Fruit fly (Drosophila melanogaster) whole organism, embryonic: ENCODE results near the gene mthl11.
A peak's percentile ranks its signal among the peaks of the same experiment; 100 is the strongest.

Source experiments
- Bgb ChIP-seq: fragments of 200-800 bp; sonication (Bioruptor generic); IDR thresholded peaks from 2 replicates; pipeline ENCODE4 v1.3.6; 2022; ENCODE audit warnings: missing biosample characterization, missing genetic modification characterization; ENCODE audit not compliant: partially characterized antibody
- CG10147 ChIP-seq: fragments of 200-800 bp; sonication (Bioruptor generic); optimal IDR thresholded peaks from 2 replicates; lab custom pipeline; 2019; ENCODE audit warnings: missing biosample characterization, mild to moderate bottlenecking, missing genetic modification characterization, moderate library complexity
- CG10462 ChIP-seq: fragments of 200-800 bp; sonication (Bioruptor generic); optimal IDR thresholded peaks from 2 replicates; lab custom pipeline; 2016; ENCODE audit warnings: missing biosample characterization, missing genetic modification characterization
- CG12391 ChIP-seq: fragments of 200-800 bp; sonication (Bioruptor generic); optimal IDR thresholded peaks from 3 replicates; lab custom pipeline; 2018; ENCODE audit warnings: missing biosample characterization, mild to moderate bottlenecking, missing genetic modification characterization, moderate library complexity
- CG12744 ChIP-seq: fragments of 200-800 bp; sonication (Bioruptor generic); optimal IDR thresholded peaks from 2 replicates; lab custom pipeline; 2016; ENCODE audit warnings: missing biosample characterization, missing genetic modification characterization
- CG12769 ChIP-seq: fragments of 200-800 bp; sonication (Bioruptor generic); optimal IDR thresholded peaks from 2 replicates; lab custom pipeline; 2019; ENCODE audit warnings: missing biosample characterization, mild to moderate bottlenecking, missing genetic modification characterization, moderate library complexity
- CG13775 ChIP-seq: fragments of 200-800 bp; sonication (Bioruptor generic); optimal IDR thresholded peaks from 3 replicates; lab custom pipeline; 2017; ENCODE audit warnings: missing biosample characterization, mild to moderate bottlenecking, missing genetic modification characterization
- CG14441 ChIP-seq: fragments of 200-800 bp; sonication (Bioruptor generic); IDR thresholded peaks from 2 replicates; pipeline ENCODE4 v1.3.6; 2022; ENCODE audit warnings: missing biosample characterization, missing genetic modification characterization
- CG15073 ChIP-seq: fragments of 200-800 bp; sonication (Bioruptor generic); optimal IDR thresholded peaks from 2 replicates; lab custom pipeline; 2016; ENCODE audit warnings: missing biosample characterization, missing genetic modification characterization
- CG15601 ChIP-seq: fragments of 200-800 bp; sonication (Bioruptor generic); optimal IDR thresholded peaks from 3 replicates; lab custom pipeline; 2019; ENCODE audit warnings: missing biosample characterization, mild to moderate bottlenecking, missing genetic modification characterization, moderate library complexity
- CG17568 ChIP-seq: fragments of 200-800 bp; sonication (Bioruptor generic); optimal IDR thresholded peaks from 2 replicates; lab custom pipeline; 2018; ENCODE audit warnings: missing biosample characterization, mild to moderate bottlenecking, missing genetic modification characterization, moderate library complexity
- CG18011 ChIP-seq: fragments of 200-800 bp; sonication (Bioruptor generic); optimal IDR thresholded peaks from 2 replicates; lab custom pipeline; 2017; ENCODE audit warnings: missing biosample characterization, missing genetic modification characterization, mild to moderate bottlenecking, moderate library complexity, missing genotype
- CG18599 ChIP-seq: fragments of 200-800 bp; sonication (Bioruptor generic); optimal IDR thresholded peaks from 3 replicates; lab custom pipeline; 2017; ENCODE audit warnings: missing biosample characterization, missing genetic modification characterization, mild to moderate bottlenecking, moderate library complexity, missing genetic modification reagents
- CG18764 ChIP-seq: fragments of 200-800 bp; sonication (Bioruptor generic); optimal IDR thresholded peaks from 3 replicates; lab custom pipeline; 2016; ENCODE audit warnings: missing biosample characterization, missing genetic modification characterization
- CG2120 ChIP-seq: fragments of 200-800 bp; sonication (Bioruptor generic); optimal IDR thresholded peaks from 3 replicates; lab custom pipeline; 2016; ENCODE audit warnings: missing biosample characterization, missing genetic modification characterization
- CG2199 ChIP-seq: fragments of 200-800 bp; sonication (Bioruptor generic); IDR thresholded peaks from 3 replicates; pipeline ENCODE4 v1.3.6; 2022; ENCODE audit warnings: missing biosample characterization, missing genetic modification characterization
- CG2875 ChIP-seq: fragments of 200-800 bp; sonication (Bioruptor generic); optimal IDR thresholded peaks from 2 replicates; lab custom pipeline; 2017; ENCODE audit warnings: missing biosample characterization, mild to moderate bottlenecking, missing genetic modification characterization, missing genetic modification reagents
- CG30020 ChIP-seq: fragments of 200-800 bp; optimal IDR thresholded peaks from 2 replicates; lab custom pipeline; 2019; ENCODE audit warnings: missing biosample characterization, mild to moderate bottlenecking, missing genetic modification characterization, moderate library complexity
- CG32532 ChIP-seq: fragments of 200-800 bp; sonication (Bioruptor generic); IDR thresholded peaks from 2 replicates; pipeline ENCODE4 v1.3.6; 2022; ENCODE audit warnings: missing biosample characterization, missing genetic modification characterization
- CG34376 ChIP-seq: fragments of 200-800 bp; sonication (Bioruptor generic); optimal IDR thresholded peaks from 2 replicates; lab custom pipeline; 2018; ENCODE audit warnings: missing biosample characterization, mild to moderate bottlenecking, missing genetic modification characterization
- CG3726 ChIP-seq: fragments of 200-800 bp; sonication (Bioruptor generic); IDR thresholded peaks from 3 replicates; pipeline ENCODE4, ENCODE4 v1.3.6; 2022; ENCODE audit warnings: missing biosample characterization, missing genetic modification characterization
- CG4328 ChIP-seq: fragments of 200-800 bp; sonication (Bioruptor generic); optimal IDR thresholded peaks from 3 replicates; lab custom pipeline; 2017; ENCODE audit warnings: missing biosample characterization, missing genetic modification reagents, missing genetic modification characterization
- CG4617 ChIP-seq: fragments of 200-800 bp; sonication (Bioruptor generic); optimal IDR thresholded peaks from 3 replicates; lab custom pipeline; 2016; ENCODE audit warnings: missing biosample characterization, missing genetic modification characterization, borderline replicate concordance
- CG4820 ChIP-seq: fragments of 200-800 bp; sonication (Bioruptor generic); optimal IDR thresholded peaks from 3 replicates; lab custom pipeline; 2016; ENCODE audit warnings: missing biosample characterization, missing genetic modification characterization
- CG7987 ChIP-seq: fragments of 200-800 bp; sonication (Bioruptor generic); optimal IDR thresholded peaks from 2 replicates; lab custom pipeline; 2018; ENCODE audit warnings: missing biosample characterization, mild to moderate bottlenecking, missing genetic modification characterization, moderate library complexity
- CG8290 ChIP-seq, 3 experiments: fragments of 200-800 bp; sonication (Bioruptor generic); optimal IDR thresholded peaks; 2 replicates each; lab custom pipeline; 2016 to 2019; ENCODE audit warnings: missing biosample characterization in 3 of 3, missing genetic modification characterization in 3 of 3, mild to moderate bottlenecking in 2 of 3, moderate library complexity in 1 of 3
- CG9437 ChIP-seq: fragments of 200-800 bp; sonication (Bioruptor generic); optimal IDR thresholded peaks from 2 replicates; lab custom pipeline; 2018; ENCODE audit warnings: missing biosample characterization, mild to moderate bottlenecking, missing genetic modification characterization
- D ChIP-seq, 2 experiments: fragments of 200-800 bp in 1 of 2; fragments of >200 bp in 1 of 2; sonication (Bioruptor generic) in 1 of 2; optimal IDR thresholded peaks; 2 replicates in 1 of 2; 3 replicates in 1 of 2; lab custom pipeline; 2017; ENCODE audit warnings: mild to moderate bottlenecking in 1 of 2, missing biosample characterization in 1 of 2, missing genetic modification characterization in 1 of 2, missing genetic modification reagents in 1 of 2
- Ets65A ChIP-seq: fragments of 200-800 bp; sonication (Bioruptor generic); peaks from one replicate; lab custom pipeline; 2016; ENCODE audit warnings: missing biosample characterization, missing genetic modification characterization
- GATAe ChIP-seq: fragments of 200-800 bp; sonication (Bioruptor generic); conservative IDR thresholded peaks from 2 replicates; pipeline ENCODE4 v1.3.6; 2022; ENCODE audit warnings: missing biosample characterization, missing genetic modification characterization
- Kr ChIP-seq: fragments of 200-800 bp; sonication (Bioruptor generic); optimal IDR thresholded peaks from 2 replicates; lab custom pipeline; 2017; ENCODE audit warnings: missing biosample characterization, mild to moderate bottlenecking, missing genetic modification characterization
- MTF-1 ChIP-seq: fragments of 200-800 bp; sonication (Bioruptor generic); optimal IDR thresholded peaks from 2 replicates; lab custom pipeline; 2018; ENCODE audit warnings: missing biosample characterization, mild to moderate bottlenecking, missing genetic modification characterization, borderline replicate concordance
- NC2α ChIP-seq: fragments of 200-800 bp; sonication (Bioruptor generic); optimal IDR thresholded peaks from 2 replicates; lab custom pipeline; 2016; ENCODE audit warnings: missing biosample characterization, missing genetic modification characterization
- Spps ChIP-seq: fragments of 200-800 bp; sonication (Bioruptor generic); optimal IDR thresholded peaks from 2 replicates; lab custom pipeline; 2018; ENCODE audit warnings: missing biosample characterization, mild to moderate bottlenecking, missing genetic modification characterization
- Stat92E ChIP-seq, 3 experiments: fragments of >200 bp in 2 of 3; fragments of 200-800 bp in 1 of 3; sonication (Bioruptor generic) in 1 of 3; optimal IDR thresholded peaks; 2 replicates each; lab custom pipeline; 2017 to 2019; ENCODE audit warnings: missing biosample characterization in 3 of 3, missing genetic modification characterization in 3 of 3, mild to moderate bottlenecking in 1 of 3, moderate library complexity in 1 of 3
- Xbp1 ChIP-seq: fragments of 200-800 bp; sonication (Bioruptor generic); optimal IDR thresholded peaks from 3 replicates; lab custom pipeline; 2016; ENCODE audit warnings: missing biosample characterization, mild to moderate bottlenecking, missing genetic modification characterization
- ara ChIP-seq: fragments of 200-800 bp; sonication (Bioruptor generic); IDR thresholded peaks from 2 replicates; pipeline ENCODE4 v1.3.6; 2022; ENCODE audit warnings: missing biosample characterization, missing genetic modification characterization
- bowl ChIP-seq: fragments of 200-800 bp; sonication (Bioruptor generic); IDR thresholded peaks from 2 replicates; pipeline ENCODE4 v1.3.6; 2022; ENCODE audit warnings: missing biosample characterization, missing genetic modification characterization
- crc ChIP-seq: fragments of 200-800 bp; sonication (Bioruptor generic); optimal IDR thresholded peaks from 2 replicates; lab custom pipeline; 2016; ENCODE audit warnings: missing biosample characterization, missing genetic modification characterization
- cwo ChIP-seq: fragments of 200-800 bp; sonication (Bioruptor generic); optimal IDR thresholded peaks from 3 replicates; lab custom pipeline; 2017; ENCODE audit warnings: missing biosample characterization, missing genetic modification characterization, mild to moderate bottlenecking, moderate library complexity, missing genetic modification reagents
- dm ChIP-seq: fragments of 200-800 bp; sonication (Bioruptor generic); optimal IDR thresholded peaks from 3 replicates; lab custom pipeline; 2016; ENCODE audit warnings: missing biosample characterization, missing genetic modification characterization
- en ChIP-seq: fragments of 200-800 bp; sonication (Bioruptor generic); optimal IDR thresholded peaks from 2 replicates; lab custom pipeline; 2016; ENCODE audit warnings: missing biosample characterization, missing genetic modification characterization
- grau ChIP-seq: fragments of 200-800 bp; optimal IDR thresholded peaks from 3 replicates; lab custom pipeline; 2019; ENCODE audit warnings: missing biosample characterization, mild to moderate bottlenecking, missing genetic modification characterization, moderate library complexity
- gro ChIP-seq: fragments of 200-800 bp; sonication (Bioruptor generic); optimal IDR thresholded peaks from 2 replicates; lab custom pipeline; 2016; ENCODE audit warnings: missing biosample characterization, missing genetic modification characterization
- gsb-n ChIP-seq: fragments of 200-800 bp; sonication (Bioruptor generic); optimal IDR thresholded peaks from 3 replicates; lab custom pipeline; 2018; ENCODE audit warnings: missing biosample characterization, mild to moderate bottlenecking, missing genetic modification characterization
- pfk ChIP-seq: fragments of 200-800 bp; sonication (Bioruptor generic); optimal IDR thresholded peaks from 2 replicates; lab custom pipeline; 2018; ENCODE audit warnings: missing biosample characterization, mild to moderate bottlenecking, missing genetic modification characterization, moderate library complexity
- pho ChIP-seq: fragments of 200-800 bp; sonication (Bioruptor generic); optimal IDR thresholded peaks from 2 replicates; lab custom pipeline; 2016; ENCODE audit warnings: missing biosample characterization, missing genetic modification characterization
- so ChIP-seq: fragments of 200-800 bp; sonication (Bioruptor generic); IDR thresholded peaks from 3 replicates; pipeline ENCODE4 v1.3.6; 2022; ENCODE audit warnings: missing biosample characterization, missing genetic modification characterization
- sob ChIP-seq: fragments of 200-800 bp; sonication (Bioruptor generic); IDR thresholded peaks from 2 replicates; pipeline ENCODE4 v1.3.6; 2022; ENCODE audit warnings: missing biosample characterization, missing genetic modification characterization
- trem ChIP-seq: fragments of 200-800 bp; optimal IDR thresholded peaks from 3 replicates; lab custom pipeline; 2019; ENCODE audit warnings: missing biosample characterization, mild to moderate bottlenecking, missing genetic modification characterization, moderate library complexity

The mthl11 gene

DNA sequence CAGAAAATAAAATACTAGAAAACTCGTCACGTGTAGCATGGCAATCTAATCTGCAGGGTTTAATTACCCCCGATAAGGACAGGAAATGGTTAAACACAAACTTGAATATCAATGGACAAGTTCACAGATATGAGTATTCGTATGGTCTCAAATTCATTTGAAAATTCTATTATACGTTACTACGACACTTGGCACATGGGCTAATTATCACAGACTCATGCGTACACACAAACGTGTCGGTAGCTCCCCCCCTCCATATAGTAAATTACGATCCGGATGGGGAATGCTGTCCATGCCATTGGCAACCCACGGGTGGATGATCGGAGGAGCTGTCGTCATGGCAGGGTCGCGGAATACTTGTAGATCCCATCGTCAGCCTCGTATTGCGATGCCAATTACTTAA is 6.5 kb upstream of the mthl11 start (continued):
- TF ChIP-seq MTF-1 (GFP tag; lab: Kevin White, UChicago), result no peak
- no peak for TF ChIP-seq CG4328 (GFP tag; lab: Kevin White, UChicago)
- TF ChIP-seq CG18599 (GFP tag; lab: Kevin White, UChicago), result peak; percentile 8
- TF ChIP-seq pfk (GFP tag; lab: Kevin White, UChicago), result no peak
- no peak for TF ChIP-seq CG17568 (GFP tag; lab: Kevin White, UChicago)
- peak; percentile 89 for TF ChIP-seq GATAe (GFP tag; lab: Robert Waterston, UW)
- TF ChIP-seq Spps (tag; lab: Kevin White, UChicago), result no peak
- TF ChIP-seq CG2199 (GFP tag; lab: Robert Waterston, UW), result 0 out of 3 replicates have a peak, but pooled peaks have one; percentile 13
- TF ChIP-seq bowl (GFP tag; lab: Robert Waterston, UW), result no peak
- no peak for TF ChIP-seq CG3726 (GFP tag; lab: Robert Waterston, UW)
- TF ChIP-seq CG12391 (tag; lab: Kevin White, UChicago), result no peak
- TF ChIP-seq CG15073 (GFP tag; lab: Kevin White, UChicago), result no peak
- TF ChIP-seq grau (tag; lab: Kevin White, UChicago), result no peak
- no peak for TF ChIP-seq CG18011 (GFP tag; lab: Kevin White, UChicago)
- no peak for TF ChIP-seq CG8290 (GFP tag; optimal IDR thresholded peaks at IDR 0.05; lab: Kevin White, UChicago)
- peak in 1 of 2 experiments; percentile 5 for TF ChIP-seq CG8290 (tag; optimal IDR thresholded peaks at IDR 0.05; lab: Kevin White, UChicago)
- TF ChIP-seq CG2120, result no peak
- no peak for TF ChIP-seq Stat92E (GFP tag; optimal IDR thresholded peaks at IDR 0.05; lab: Kevin White, UChicago)
- TF ChIP-seq CG34376, result peak; percentile 73
- peak; percentile 36 for TF ChIP-seq CG12769 (tag; lab: Kevin White, UChicago)
- no peak for TF ChIP-seq CG10147 (GFP tag; lab: Kevin White, UChicago)
- TF ChIP-seq so (GFP tag; lab: Robert Waterston, UW), result 0 out of 3 replicates have a peak, but pooled peaks have one; percentile 14
- no peak for TF ChIP-seq Ets65A (GFP tag; lab: Kevin White, UChicago)
- TF ChIP-seq Xbp1, result no peak
- no peak for TF ChIP-seq CG4820 (GFP tag; lab: Kevin White, UChicago)
- no peak for TF ChIP-seq ara (GFP tag; lab: Robert Waterston, UW)
- no peak for TF ChIP-seq D (optimal IDR thresholded peaks at IDR 0.05; lab: Kevin White, UChicago)
- TF ChIP-seq D (GFP tag; optimal IDR thresholded peaks at IDR 0.05; lab: Kevin White, UChicago), result no peak
- TF ChIP-seq CG15601 (tag; lab: Kevin White, UChicago), result no peak
- no peak for TF ChIP-seq CG13775 (GFP tag; lab: Kevin White, UChicago)
- no peak for TF ChIP-seq Kr (GFP tag; lab: Kevin White, UChicago)
- no peak for TF ChIP-seq CG2875 (GFP tag; lab: Kevin White, UChicago)
- no peak for TF ChIP-seq CG4617 (GFP tag; lab: Kevin White, UChicago)
- no peak for TF ChIP-seq NC2α (GFP tag; lab: Kevin White, UChicago)
- TF ChIP-seq dm (GFP tag; lab: Kevin White, UChicago), result no peak
- no peak for TF ChIP-seq en (GFP tag; lab: Kevin White, UChicago)
- no peak for TF ChIP-seq CG9437 (GFP tag; lab: Kevin White, UChicago)
- TF ChIP-seq CG32532 (GFP tag; lab: Robert Waterston, UW), result no peak; the same call in 1 of the 2 replicates
- TF ChIP-seq CG7987 (GFP tag; lab: Kevin White, UChicago), result peak; percentile 18
- TF ChIP-seq sob, result 0 out of 2 replicates have a peak, but pooled peaks have one; percentile 11
- TF ChIP-seq CG30020 (tag; lab: Kevin White, UChicago), result no peak
- no peak for TF ChIP-seq gsb-n (tag; lab: Kevin White, UChicago)
- no peak for TF ChIP-seq CG14441 (GFP tag; lab: Robert Waterston, UW)
- TF ChIP-seq gro (GFP tag; lab: Kevin White, UChicago), result no peak
- TF ChIP-seq pho (GFP tag; lab: Kevin White, UChicago), result no peak
- TF ChIP-seq CG18764 (GFP tag; lab: Kevin White, UChicago), result no peak
- peak; percentile 100 for TF ChIP-seq cwo (GFP tag; lab: Kevin White, UChicago)
- no peak for TF ChIP-seq Bgb (GFP tag; lab: Robert Waterston, UW)
- no peak for TF ChIP-seq CG12744 (GFP tag; lab: Kevin White, UChicago)
- TF ChIP-seq crc (GFP tag; lab: Kevin White, UChicago), result no peak
- TF ChIP-seq trem (tag; lab: Kevin White, UChicago), result no peak
- TF ChIP-seq CG10462, result no peak
